Worm (Caenorhabditis elegans) whole organism, midembryonic: ENCODE measurements around the gene ztf-28.

Source experiments
- T22C8.4 ChIP-seq: fragments of 200-800 bp; sonication (Bioruptor generic); IDR thresholded peaks from 2 replicates; pipeline ENCODE4 v1.3.6; 2022; ENCODE audit warnings: missing genetic modification characterization, missing compliant biosample characterization
- cog-1 ChIP-seq: sonication (generic microtip); optimal IDR thresholded peaks from 2 replicates; lab custom pipeline; 2016; ENCODE audit warnings: missing genetic modification characterization, missing compliant biosample characterization
- flt-1 ChIP-seq: fragments of 200-800 bp; sonication (Bioruptor generic); IDR thresholded peaks from 2 replicates; pipeline ENCODE4 v1.3.6; 2022; ENCODE audit warnings: missing genetic modification characterization, missing compliant biosample characterization
- klf-2 ChIP-seq: fragments of 200-800 bp; sonication (Bioruptor generic); conservative IDR thresholded peaks from 2 replicates; pipeline ENCODE4 v1.3.6; 2022; ENCODE audit warnings: missing genetic modification reagents, missing genetic modification characterization, missing compliant biosample characterization
- med-1 ChIP-seq: sonication (generic microtip); optimal IDR thresholded peaks from 2 replicates; lab custom pipeline; 2017; ENCODE audit warnings: missing genetic modification characterization, mild to moderate bottlenecking, missing compliant biosample characterization, antibody characterized with exemption, missing genetic modification reagents; ENCODE audit not compliant: insufficient read depth
- ref-1 ChIP-seq: fragments of 200-800 bp; sonication (Bioruptor generic); conservative IDR thresholded peaks from 2 replicates; pipeline ENCODE4 v1.3.6; 2022; ENCODE audit warnings: missing genetic modification reagents, missing genetic modification characterization, missing compliant biosample characterization
- tab-1 ChIP-seq: fragments of 200-800 bp; sonication (Bioruptor generic); IDR thresholded peaks from 2 replicates; pipeline ENCODE4 v1.3.6; 2022; ENCODE audit warnings: missing genetic modification characterization, missing compliant biosample characterization
- ztf-23 ChIP-seq: fragments of 200-800 bp; sonication (Bioruptor generic); IDR thresholded peaks from 2 replicates; pipeline ENCODE4 v1.3.6; 2022; ENCODE audit warnings: missing genetic modification reagents, missing genetic modification characterization, missing compliant biosample characterization
- ztf-29 ChIP-seq: fragments of 200-800 bp; sonication (Bioruptor generic); IDR thresholded peaks from 2 replicates; pipeline ENCODE4 v1.3.6; 2022; ENCODE audit warnings: missing genetic modification reagents, missing genetic modification characterization, missing compliant biosample characterization

ztf-28 gene

ce11 chrV:2095204-2095603 is 4.7 kb downstream of the ztf-28 start, which contains the start of gene F36F12.2:
F36F12.2 (minus strand) TSS chrV:2095304.
- TF ChIP-seq cog-1 (tag; lab: Kevin White, UChicago) (no peak), klf-2 (GFP tag; lab: Robert Waterston, UW) (no peak), tab-1 (no peak), flt-1 (GFP tag; lab: Robert Waterston, UW) (no peak), T22C8.4 (GFP tag; lab: Robert Waterston, UW) (no peak), ztf-29 (no peak), med-1 (GFP tag; lab: Kevin White, UChicago) (no peak), ref-1 (no peak), ztf-23 (GFP tag; lab: Robert Waterston, UW) (no peak)

- TF ChIP-seq ref-1: no peak
- TF ChIP-seq ztf-23 (GFP tag; lab: Robert Waterston, UW): no peak
- no peak for TF ChIP-seq T22C8.4 (GFP tag; lab: Robert Waterston, UW)
Observed at ce11 chrV:2095772-2096171, 5.3 kb downstream of the ztf-28 start, which contains the start of gene clec-207. clec-207 (plus strand) TSS chrV:2096072.

ce11 chrV:2097653-2098052 is 7.2 kb downstream of the ztf-28 start, which contains the start of gene clec-208:
clec-208 (plus strand) TSS chrV:2097953.
- TF ChIP-seq T22C8.4 (GFP tag; lab: Robert Waterston, UW) (no peak), klf-2 (GFP tag; lab: Robert Waterston, UW) (no peak), ztf-29 (no peak), tab-1 (no peak), flt-1 (GFP tag; lab: Robert Waterston, UW) (no peak)

ce11 chrV:2099040-2099439 is 8.6 kb downstream of the ztf-28 start, which contains the start of gene F36F12.7:
F36F12.7 (plus strand) TSS chrV:2099340.
- TF ChIP-seq med-1 (GFP tag; lab: Kevin White, UChicago) (no peak), ztf-23 (GFP tag; lab: Robert Waterston, UW) (no peak), tab-1 (no peak), klf-2 (GFP tag; lab: Robert Waterston, UW) (no peak), ztf-29 (no peak), flt-1 (GFP tag; lab: Robert Waterston, UW) (no peak), ref-1 (no peak), T22C8.4 (GFP tag; lab: Robert Waterston, UW) (no peak), cog-1 (tag; lab: Kevin White, UChicago) (no peak)

- TF ChIP-seq med-1 (GFP tag; lab: Kevin White, UChicago) (no peak), ztf-29 (no peak), flt-1 (GFP tag; lab: Robert Waterston, UW) (no peak), T22C8.4 (GFP tag; lab: Robert Waterston, UW) (no peak), klf-2 (GFP tag; lab: Robert Waterston, UW) (no peak), cog-1 (tag; lab: Kevin White, UChicago) (no peak), ztf-23 (GFP tag; lab: Robert Waterston, UW) (no peak), ref-1 (no peak), tab-1 (no peak)
Observed at ce11 chrV:2103118-2103517, 12.6 kb downstream of the ztf-28 start, which contains the start of gene F36F12.1. F36F12.1 (minus strand) TSS chrV:2103218.

ce11 chrV:2105976-2106375 is 15.5 kb downstream of the ztf-28 start, which contains the start of gene F22F7.4:
F22F7.4 (minus strand) TSS chrV:2106076.
- TF ChIP-seq med-1 (GFP tag; lab: Kevin White, UChicago) (no peak), tab-1 (no peak), cog-1 (tag; lab: Kevin White, UChicago) (no peak), ztf-23 (GFP tag; lab: Robert Waterston, UW) (no peak), ztf-29 (no peak), T22C8.4 (GFP tag; lab: Robert Waterston, UW) (no peak), flt-1 (GFP tag; lab: Robert Waterston, UW) (no peak), klf-2 (GFP tag; lab: Robert Waterston, UW) (no peak), ref-1 (no peak)

ce11 chrV:2109295-2109694 is 18.8 kb downstream of the ztf-28 start, which contains the start of gene ckb-4:
ckb-4 (minus strand) TSS chrV:2109434.
- TF ChIP-seq tab-1: no peak
- no peak for TF ChIP-seq ref-1
- TF ChIP-seq flt-1 (GFP tag; lab: Robert Waterston, UW): no peak
- TF ChIP-seq ztf-23 (GFP tag; lab: Robert Waterston, UW): no peak
- TF ChIP-seq med-1 (GFP tag; lab: Kevin White, UChicago): no peak
- TF ChIP-seq T22C8.4 (GFP tag; lab: Robert Waterston, UW): no peak
- TF ChIP-seq klf-2 (GFP tag; lab: Robert Waterston, UW): no peak
- no peak for TF ChIP-seq ztf-29
- no peak for TF ChIP-seq cog-1 (tag; lab: Kevin White, UChicago)

- TF ChIP-seq T22C8.4 (GFP tag; lab: Robert Waterston, UW) (no peak), klf-2 (GFP tag; lab: Robert Waterston, UW) (no peak)
Observed at ce11 chrV:2110368-2110767, 19.9 kb downstream of the ztf-28 start, which contains the start of gene F22F7.3. F22F7.3 (plus strand) TSS chrV:2110668.

ce11 chrV:2118574-2118973 is 28.1 kb downstream of the ztf-28 start, which contains the start of gene bgnt-1.2:
bgnt-1.2 (minus strand) TSS chrV:2118674.
- TF ChIP-seq ref-1: no peak
- TF ChIP-seq tab-1: no peak
- TF ChIP-seq T22C8.4 (GFP tag; lab: Robert Waterston, UW): no peak
- no peak for TF ChIP-seq ztf-23 (GFP tag; lab: Robert Waterston, UW)
- no peak for TF ChIP-seq flt-1 (GFP tag; lab: Robert Waterston, UW)
- TF ChIP-seq cog-1 (tag; lab: Kevin White, UChicago): no peak
- TF ChIP-seq med-1 (GFP tag; lab: Kevin White, UChicago): no peak
- no peak for TF ChIP-seq ztf-29

ce11 chrV:2119529-2119928 is 29.1 kb downstream of the ztf-28 start, which contains the start of gene F22F7.11:
F22F7.11 (plus strand) TSS chrV:2119829.
- TF ChIP-seq ztf-29 (no peak), klf-2 (GFP tag; lab: Robert Waterston, UW) (no peak), med-1 (GFP tag; lab: Kevin White, UChicago) (no peak), T22C8.4 (GFP tag; lab: Robert Waterston, UW) (no peak), ref-1 (no peak)
